Fruit fly (Drosophila melanogaster): ENCODE data around the gene ppan.
A peak's percentile ranks its signal among the peaks of the same experiment; 100 is the strongest.

ppan gene

DNA sequence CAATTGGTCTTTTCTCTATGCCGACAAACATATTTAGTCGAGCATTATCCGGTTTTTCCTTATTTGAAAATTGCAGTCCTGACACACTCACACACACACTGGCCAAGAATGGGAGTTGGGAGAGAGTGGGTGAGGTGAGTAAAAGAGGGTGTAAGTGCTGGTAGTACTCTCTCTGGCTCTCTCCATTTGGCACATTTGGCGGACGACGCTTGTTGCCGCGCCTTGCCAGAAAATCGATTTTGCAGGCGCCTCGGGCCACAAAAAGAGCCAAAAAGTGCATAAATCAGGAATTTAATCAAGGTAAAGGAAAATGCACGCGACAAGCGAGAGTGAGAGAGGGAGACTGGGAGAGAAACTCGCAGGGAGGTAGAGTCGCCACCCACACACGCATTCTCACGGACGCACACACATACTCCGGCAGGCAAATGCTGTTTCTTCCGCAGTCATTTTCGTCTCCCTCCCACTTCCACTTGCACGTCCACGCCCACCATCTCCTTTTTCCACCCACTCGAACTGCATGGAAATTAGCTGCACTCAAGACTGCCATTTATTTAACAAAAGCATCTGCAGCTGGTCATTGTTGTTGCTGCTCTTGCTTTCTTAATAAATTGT lies 19.4 kb upstream of the ppan start (continued):
- TF ChIP-seq CG11504 (tag; optimal IDR thresholded peaks at IDR 0.05) (no peak), Scr (GFP tag; IDR thresholded peaks at IDR 0.05; ENCODE audit: partially characterized antibody) (0 out of 2 replicates have a peak, but pooled peaks have one; percentile 6)

DNA sequence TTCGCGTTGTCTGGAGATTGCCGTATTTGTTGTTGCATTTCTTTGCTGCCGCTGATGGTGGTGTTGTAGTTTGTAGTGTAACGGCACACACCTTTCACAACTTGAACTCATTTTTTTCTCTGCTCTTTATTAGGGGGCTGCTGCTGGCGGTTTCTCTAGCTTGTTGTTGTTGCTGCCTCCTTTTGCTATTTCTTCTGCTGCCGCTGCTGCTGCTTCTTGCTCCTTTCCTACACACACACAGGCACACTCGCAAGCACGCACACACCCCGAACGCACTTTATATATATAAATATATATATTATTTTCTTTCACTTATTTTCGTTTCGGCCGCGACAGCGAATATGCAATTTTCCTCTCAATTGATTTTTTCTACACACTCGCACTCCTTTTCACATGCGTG lies 18.9 kb upstream of the ppan start:
- TF ChIP-seq rib (GFP tag; IDR thresholded peaks at IDR 0.05), result 0 out of 2 replicates have a peak, but pooled peaks have one; percentile 41
- peak; percentile 50 for TF ChIP-seq Med (GFP tag)
- TF ChIP-seq CG17385 (GFP tag; optimal IDR thresholded peaks at IDR 0.05), result peak; percentile 61
- peak; percentile 78 for TF ChIP-seq CG4360 (GFP tag; IDR thresholded peaks at IDR 0.05)
- TF ChIP-seq gem (tag; optimal IDR thresholded peaks at IDR 0.05), result no peak
- no peak for TF ChIP-seq crc (GFP tag; optimal IDR thresholded peaks at IDR 0.05)
- peak; percentile 7 for TF ChIP-seq sqz (GFP tag; optimal IDR thresholded peaks at IDR 0.05)

dm6 chr3R:21097631-21098117 lies 18.4 kb upstream of the ppan start, which contains the start of gene RhoGAP93B:
RhoGAP93B (minus strand) TSS chr3R:21097827.
- TF ChIP-seq mirr (GFP tag; optimal IDR thresholded peaks at IDR 0.05), result peak; percentile 62
- TF ChIP-seq Stat92E (GFP tag; optimal IDR thresholded peaks at IDR 0.05), result peak in 1 of 3 experiments; percentile 54
- peak; percentile 73 for TF ChIP-seq Adf1 (GFP tag; IDR thresholded peaks at IDR 0.05)
- TF ChIP-seq CG43689 (GFP tag; IDR thresholded peaks at IDR 0.05), result no peak
- peak; percentile 46 for TF ChIP-seq CG6854 (GFP tag; optimal IDR thresholded peaks at IDR 0.05)
- TF ChIP-seq Dref (GFP tag; IDR thresholded peaks at IDR 0.05), result peak; percentile 88
- TF ChIP-seq Med (GFP tag), result peak; percentile 99
- TF ChIP-seq Ets97D (GFP tag; optimal IDR thresholded peaks at IDR 0.05), result peak; percentile 92
- peak; percentile 56 for TF ChIP-seq CrebB (tag; optimal IDR thresholded peaks at IDR 0.05)
- peak; percentile 95 for TF ChIP-seq HLH54F (GFP tag; optimal IDR thresholded peaks at IDR 0.05)
- TF ChIP-seq sisA (GFP tag; IDR thresholded peaks at IDR 0.05), result peak; percentile 96
- peak; percentile 100 for TF ChIP-seq hbn (GFP tag; IDR thresholded peaks at IDR 0.05; ENCODE audit: partially characterized antibody)
- peak; percentile 100 for TF ChIP-seq HLH4C (GFP tag; IDR thresholded peaks at IDR 0.05; ENCODE audit: partially characterized antibody)
- TF ChIP-seq CG12391 (tag; optimal IDR thresholded peaks at IDR 0.05), result peak; percentile 93
- TF ChIP-seq pan (optimal IDR thresholded peaks at IDR 0.05), result no peak
- TF ChIP-seq pan (GFP tag; optimal IDR thresholded peaks at IDR 0.05 in 1 of 2, IDR thresholded peaks at IDR 0.05 in 1 of 2), result peak in 1 of 2 experiments; percentile 82
- peak; percentile 56 for TF ChIP-seq gsb (GFP tag; IDR thresholded peaks at IDR 0.05)
- TF ChIP-seq Doc3 (GFP tag; IDR thresholded peaks at IDR 0.05; ENCODE audit: partially characterized antibody), result peak; percentile 100
- TF ChIP-seq BtbVII (GFP tag; optimal IDR thresholded peaks at IDR 0.05), result peak; percentile 35
- TF ChIP-seq CG18764 (GFP tag; optimal IDR thresholded peaks at IDR 0.05), result peak; percentile 63
- peak; percentile 91 for TF ChIP-seq Rfx (GFP tag; IDR thresholded peaks at IDR 0.05)
- peak; percentile 81 for TF ChIP-seq CG33213 (GFP tag; optimal IDR thresholded peaks at IDR 0.05)
- peak; percentile 83 for TF ChIP-seq CG11695 (GFP tag; IDR thresholded peaks at IDR 0.05)
- peak; percentile 12 for TF ChIP-seq kah (GFP tag; optimal IDR thresholded peaks at IDR 0.05)
- TF ChIP-seq Dad (GFP tag; optimal IDR thresholded peaks at IDR 0.05), result peak; percentile 92
- peak; percentile 95 for TF ChIP-seq vvl (GFP tag; IDR thresholded peaks at IDR 0.05)
- TF ChIP-seq Nf-YC (tag; optimal IDR thresholded peaks at IDR 0.05), result peak; percentile 77
- peak; percentile 84 for TF ChIP-seq emc (GFP tag; optimal IDR thresholded peaks at IDR 0.05)
- peak; percentile 82 for TF ChIP-seq nerfin-1 (tag; optimal IDR thresholded peaks at IDR 0.05)
- TF ChIP-seq ewg (GFP tag; optimal IDR thresholded peaks at IDR 0.05), result peak; percentile 37
- no peak for TF ChIP-seq CG1832 (GFP tag; optimal IDR thresholded peaks at IDR 0.05)
- peak; percentile 99 for TF ChIP-seq ato (GFP tag; IDR thresholded peaks at IDR 0.05; ENCODE audit: partially characterized antibody)
- TF ChIP-seq nmo (GFP tag; optimal IDR thresholded peaks at IDR 0.05), result peak; percentile 93
- TF ChIP-seq chn (GFP tag; optimal IDR thresholded peaks at IDR 0.05), result peak; percentile 86
- TF ChIP-seq CG17186 (GFP tag; optimal IDR thresholded peaks at IDR 0.05), result peak; percentile 91
- peak; percentile 90 for TF ChIP-seq CG2116 (GFP tag; optimal IDR thresholded peaks at IDR 0.05)
- peak; percentile 90 for TF ChIP-seq CG9727 (GFP tag; optimal IDR thresholded peaks at IDR 0.05)
- TF ChIP-seq pzg (GFP tag; optimal IDR thresholded peaks at IDR 0.05), result peak; percentile 94
